Fruit fly (Drosophila melanogaster) whole organism, embryonic: ENCODE results near the gene fred.

Experiments
- CG10147 ChIP-seq: fragments of 200-800 bp; sonication (Bioruptor generic); optimal IDR thresholded peaks from 2 replicates; lab custom pipeline; 2019; ENCODE audit warnings: missing biosample characterization, mild to moderate bottlenecking, missing genetic modification characterization, moderate library complexity
- CG10366 ChIP-seq: fragments of 200-800 bp; sonication (Bioruptor generic); IDR thresholded peaks from 2 replicates; pipeline ENCODE4 v1.3.6; 2022; ENCODE audit warnings: missing biosample characterization, missing genetic modification characterization
- CG10959 ChIP-seq: fragments of 200-800 bp; sonication (Bioruptor generic); IDR thresholded peaks from 2 replicates; pipeline ENCODE4 v1.3.6; 2022; ENCODE audit warnings: missing biosample characterization, missing genetic modification characterization
- CG11247 ChIP-seq: fragments of 200-800 bp; sonication (Bioruptor generic); IDR thresholded peaks from 2 replicates; pipeline ENCODE4 v1.3.6; 2022; ENCODE audit warnings: missing biosample characterization, missing genetic modification characterization
- CG12104 ChIP-seq: fragments of 200-800 bp; sonication (Bioruptor generic); optimal IDR thresholded peaks from 3 replicates; lab custom pipeline; 2016; ENCODE audit warnings: missing biosample characterization, missing genetic modification characterization
- CG12769 ChIP-seq: fragments of 200-800 bp; sonication (Bioruptor generic); optimal IDR thresholded peaks from 2 replicates; lab custom pipeline; 2019; ENCODE audit warnings: missing biosample characterization, mild to moderate bottlenecking, missing genetic modification characterization, moderate library complexity
- CG14014 ChIP-seq: fragments of 200-800 bp; sonication (Bioruptor generic); IDR thresholded peaks from 2 replicates; pipeline ENCODE4 v1.3.6; 2022; ENCODE audit warnings: missing biosample characterization, missing genetic modification characterization
- CG1647 ChIP-seq: fragments of 200-800 bp; sonication (Bioruptor generic); optimal IDR thresholded peaks from 3 replicates; lab custom pipeline; 2016; ENCODE audit warnings: missing biosample characterization, missing genetic modification characterization
- CG16779 ChIP-seq: fragments of 200-800 bp; sonication (Bioruptor generic); IDR thresholded peaks from 2 replicates; pipeline ENCODE4 v1.3.6; 2022; ENCODE audit warnings: missing biosample characterization, missing genetic modification characterization
- CG17361 ChIP-seq: fragments of 200-800 bp; sonication (Bioruptor generic); IDR thresholded peaks from 3 replicates; pipeline ENCODE4 v1.3.6; 2022; ENCODE audit warnings: missing biosample characterization, missing genetic modification characterization
- CG2199 ChIP-seq: fragments of 200-800 bp; sonication (Bioruptor generic); IDR thresholded peaks from 3 replicates; pipeline ENCODE4 v1.3.6; 2022; ENCODE audit warnings: missing biosample characterization, missing genetic modification characterization
- CG33557 ChIP-seq: fragments of 200-800 bp; sonication (Bioruptor generic); optimal IDR thresholded peaks from 2 replicates; lab custom pipeline; 2019; ENCODE audit warnings: missing biosample characterization, mild to moderate bottlenecking, missing genetic modification characterization, moderate library complexity
- CG4424 ChIP-seq: fragments of 200-800 bp; sonication (Bioruptor generic); optimal IDR thresholded peaks from 3 replicates; lab custom pipeline; 2016; ENCODE audit warnings: missing biosample characterization, missing genetic modification characterization
- CG6175 ChIP-seq: fragments of 200-800 bp; sonication (Bioruptor generic); IDR thresholded peaks from 3 replicates; pipeline ENCODE4 v1.3.6; 2022; ENCODE audit warnings: missing biosample characterization, missing genetic modification characterization
- CG6813 ChIP-seq: fragments of 200-800 bp; sonication (Bioruptor generic); optimal IDR thresholded peaks from 2 replicates; lab custom pipeline; 2017; ENCODE audit warnings: missing biosample characterization, missing genetic modification characterization, mild to moderate bottlenecking, moderate library complexity, missing genetic modification reagents
- CG7357 ChIP-seq: fragments of 200-800 bp; sonication (Bioruptor generic); IDR thresholded peaks from 3 replicates; pipeline ENCODE4 v1.3.6; 2022; ENCODE audit warnings: missing biosample characterization, missing genetic modification characterization
- CG8089 ChIP-seq: fragments of 200-800 bp; sonication (Bioruptor generic); optimal IDR thresholded peaks from 3 replicates; lab custom pipeline; 2016; ENCODE audit warnings: missing biosample characterization, missing genetic modification characterization
- CG8359 ChIP-seq: fragments of 200-800 bp; sonication (Bioruptor generic); optimal IDR thresholded peaks from 2 replicates; lab custom pipeline; 2017; ENCODE audit warnings: missing biosample characterization, mild to moderate bottlenecking, missing genetic modification characterization, borderline replicate concordance
- CkIIα-i1 ChIP-seq: fragments of 200-800 bp; sonication (Bioruptor generic); IDR thresholded peaks from 2 replicates; pipeline ENCODE4 v1.3.6; 2022; ENCODE audit warnings: missing biosample characterization, missing genetic modification characterization
- Doc2 ChIP-seq: fragments of 200-800 bp; sonication (Bioruptor generic); IDR thresholded peaks from 2 replicates; pipeline ENCODE4 v1.3.6; 2022; ENCODE audit warnings: missing biosample characterization, missing genetic modification characterization
- E2f2 ChIP-seq: fragments of 200-800 bp; sonication (Bioruptor generic); IDR thresholded peaks from 2 replicates; pipeline ENCODE4 v1.3.6; 2022; ENCODE audit warnings: missing biosample characterization, missing genetic modification characterization
- Eip74EF ChIP-seq, 2 experiments: fragments of 200-800 bp in 1 of 2; fragments of >200 bp in 1 of 2; sonication (Bioruptor generic) in 1 of 2; optimal IDR thresholded peaks; 2 replicates each; lab custom pipeline; 2017 to 2019; ENCODE audit warnings: missing biosample characterization in 2 of 2, missing genetic modification characterization in 2 of 2, mild to moderate bottlenecking in 1 of 2, moderate library complexity in 1 of 2
- H15 ChIP-seq: fragments of 200-800 bp; sonication (Bioruptor generic); IDR thresholded peaks from 3 replicates; pipeline ENCODE4 v1.3.6; 2022; ENCODE audit warnings: missing biosample characterization, missing genetic modification characterization
- Hey ChIP-seq: fragments of 200-800 bp; sonication (Bioruptor generic); optimal IDR thresholded peaks from 3 replicates; lab custom pipeline; 2018; ENCODE audit warnings: missing biosample characterization, mild to moderate bottlenecking, missing genetic modification characterization
- Hmx ChIP-seq: fragments of 200-800 bp; sonication (Bioruptor generic); optimal IDR thresholded peaks from 2 replicates; lab custom pipeline; 2016; ENCODE audit warnings: missing biosample characterization, missing genetic modification characterization
- Lim3 ChIP-seq: fragments of 200-800 bp; sonication (Bioruptor generic); IDR thresholded peaks from 2 replicates; pipeline ENCODE4 v1.3.6; 2022; ENCODE audit warnings: missing biosample characterization, missing genetic modification characterization
- Oli ChIP-seq: fragments of 200-800 bp; sonication (Bioruptor generic); optimal IDR thresholded peaks from 2 replicates; lab custom pipeline; 2018; ENCODE audit warnings: missing biosample characterization, mild to moderate bottlenecking, missing genetic modification characterization, moderate library complexity
- Optix ChIP-seq: fragments of 200-800 bp; sonication (Bioruptor generic); IDR thresholded peaks from 3 replicates; pipeline ENCODE4 v1.3.6; 2022; ENCODE audit warnings: missing biosample characterization, missing genetic modification characterization
- Sox102F ChIP-seq: fragments of 200-800 bp; sonication (Bioruptor generic); optimal IDR thresholded peaks from 2 replicates; lab custom pipeline; 2018; ENCODE audit warnings: missing biosample characterization, mild to moderate bottlenecking, missing genetic modification characterization, moderate library complexity
- Taf1 ChIP-seq: fragments of 200-800 bp; sonication (Bioruptor generic); IDR thresholded peaks from 2 replicates; pipeline ENCODE4 v1.3.6; 2022; ENCODE audit warnings: missing biosample characterization, missing genetic modification characterization
- Tbp ChIP-seq: fragments of >200 bp; optimal IDR thresholded peaks from 2 replicates; lab custom pipeline; 2018; ENCODE audit warnings: missing biosample characterization, missing genetic modification characterization
- Vsx1 ChIP-seq: fragments of 200-800 bp; sonication (Bioruptor generic); optimal IDR thresholded peaks from 2 replicates; lab custom pipeline; 2017; ENCODE audit warnings: missing biosample characterization, mild to moderate bottlenecking, missing genetic modification characterization, missing genetic modification reagents
- br ChIP-seq: fragments of >200 bp; optimal IDR thresholded peaks from 2 replicates; lab custom pipeline; 2017
- chif ChIP-seq, 2 experiments: fragments of 200-800 bp; sonication (Bioruptor generic); optimal IDR thresholded peaks; 3 replicates each; lab custom pipeline; 2016; ENCODE audit warnings: missing biosample characterization in 2 of 2, missing genetic modification characterization in 2 of 2
- crc ChIP-seq: fragments of 200-800 bp; sonication (Bioruptor generic); optimal IDR thresholded peaks from 2 replicates; lab custom pipeline; 2016; ENCODE audit warnings: missing biosample characterization, missing genetic modification characterization
- crp ChIP-seq, 2 experiments: fragments of 200-800 bp; sonication (Bioruptor generic); optimal IDR thresholded peaks; 2 replicates in 1 of 2; 3 replicates in 1 of 2; lab custom pipeline; 2017; ENCODE audit warnings: missing biosample characterization in 2 of 2, missing genetic modification characterization in 2 of 2, mild to moderate bottlenecking in 1 of 2, moderate library complexity in 1 of 2
- cwo ChIP-seq: fragments of 200-800 bp; sonication (Bioruptor generic); optimal IDR thresholded peaks from 3 replicates; lab custom pipeline; 2017; ENCODE audit warnings: missing biosample characterization, missing genetic modification characterization, mild to moderate bottlenecking, moderate library complexity, missing genetic modification reagents
- dysf ChIP-seq: fragments of 200-800 bp; sonication (Bioruptor generic); IDR thresholded peaks from 3 replicates; pipeline ENCODE4 v1.3.6; 2022; ENCODE audit warnings: missing biosample characterization, missing genetic modification characterization
- hb ChIP-seq: fragments of 200-800 bp; sonication (Bioruptor generic); IDR thresholded peaks from 3 replicates; pipeline ENCODE4 v1.3.6; 2022; ENCODE audit warnings: missing biosample characterization, missing genetic modification characterization; ENCODE audit not compliant: partially characterized antibody
- lmd ChIP-seq: fragments of 200-800 bp; sonication (Bioruptor generic); IDR thresholded peaks from 2 replicates; pipeline ENCODE4 v1.3.6; 2022; ENCODE audit warnings: missing biosample characterization, missing genetic modification characterization
- pnt ChIP-seq: fragments of 200-800 bp; sonication (Bioruptor generic); optimal IDR thresholded peaks from 3 replicates; lab custom pipeline; 2016; ENCODE audit warnings: missing biosample characterization, missing genetic modification characterization
- psq ChIP-seq: fragments of 200-800 bp; sonication (Bioruptor generic); optimal IDR thresholded peaks from 2 replicates; lab custom pipeline; 2017; ENCODE audit warnings: missing biosample characterization, missing genetic modification characterization
- ranshi ChIP-seq: fragments of 200-800 bp; sonication (Bioruptor generic); IDR thresholded peaks from 2 replicates; pipeline ENCODE4 v1.3.6; 2022; ENCODE audit warnings: missing biosample characterization, missing genetic modification characterization
- sens ChIP-seq: fragments of 200-800 bp; sonication (Bioruptor generic); peaks from one replicate; lab custom pipeline; 2016; ENCODE audit warnings: missing biosample characterization, missing genetic modification characterization
- shn ChIP-seq: fragments of 200-800 bp; sonication (Bioruptor generic); optimal IDR thresholded peaks from 3 replicates; lab custom pipeline; 2016; ENCODE audit warnings: missing biosample characterization, missing genetic modification characterization
- sim ChIP-seq: fragments of 200-800 bp; sonication (Bioruptor generic); IDR thresholded peaks from 2 replicates; pipeline ENCODE4 v1.3.6; 2022; ENCODE audit warnings: missing biosample characterization, missing genetic modification characterization
- sna ChIP-seq: fragments of 200-800 bp; sonication (Bioruptor generic); IDR thresholded peaks from 2 replicates; pipeline ENCODE4 v1.3.6; 2022; ENCODE audit warnings: missing biosample characterization, missing genetic modification characterization; ENCODE audit not compliant: partially characterized antibody
- sqz ChIP-seq: fragments of 200-800 bp; sonication (Bioruptor generic); optimal IDR thresholded peaks from 3 replicates; lab custom pipeline; 2018; ENCODE audit warnings: missing biosample characterization, mild to moderate bottlenecking, missing genetic modification characterization
- stwl ChIP-seq: fragments of 200-800 bp; sonication (Bioruptor generic); optimal IDR thresholded peaks from 3 replicates; lab custom pipeline; 2018; ENCODE audit warnings: missing biosample characterization, mild to moderate bottlenecking, missing genetic modification characterization, moderate library complexity
- wek ChIP-seq: fragments of 200-800 bp; sonication (Bioruptor generic); optimal IDR thresholded peaks from 3 replicates; lab custom pipeline; 2018; ENCODE audit warnings: missing biosample characterization, mild to moderate bottlenecking, missing genetic modification characterization, moderate library complexity

The fred gene

DNA sequence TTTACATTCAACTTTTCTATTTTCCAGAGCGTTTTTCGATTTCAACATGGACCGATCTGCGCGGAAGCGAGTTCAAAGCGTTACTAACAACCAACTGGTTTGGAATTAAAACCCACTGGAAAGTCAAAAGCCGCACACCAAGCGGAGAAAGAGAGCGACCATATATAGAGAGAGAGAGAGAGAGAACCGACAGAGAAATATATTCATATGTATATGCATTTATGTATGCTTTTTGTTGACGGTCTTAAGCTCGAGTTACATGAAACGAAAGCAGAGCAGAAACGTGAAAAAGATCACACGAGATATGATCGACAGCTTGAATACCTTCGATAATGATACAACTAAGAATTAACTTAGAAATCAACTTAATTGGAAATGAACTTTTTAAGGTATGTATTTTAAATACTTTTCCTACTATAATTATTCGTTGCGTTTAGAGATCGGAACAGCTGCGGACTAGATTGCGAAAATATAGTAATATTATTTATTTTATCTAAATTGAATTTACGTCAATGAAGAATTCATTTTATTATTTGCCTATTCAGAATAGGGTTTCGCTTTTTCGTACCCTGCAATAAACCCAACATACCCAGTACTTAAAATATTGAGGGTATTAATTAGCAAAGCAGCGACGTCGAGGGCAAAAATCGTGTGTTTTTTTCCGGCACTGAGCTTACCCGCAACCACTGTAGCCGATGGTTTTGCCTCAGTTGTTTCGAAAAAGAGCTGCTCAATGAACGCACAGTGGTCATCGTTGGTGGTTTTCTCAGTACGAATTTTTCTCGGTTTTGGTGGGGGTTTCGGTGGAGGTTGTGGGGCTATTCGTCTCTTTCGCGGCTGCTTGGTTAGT, 102.5 kb downstream of the fred start (continued):
- no peak for TF ChIP-seq wek (GFP tag; lab: Kevin White, UChicago)
- no peak for TF ChIP-seq CkIIα-i1 (GFP tag; lab: Robert Waterston, UW)
- no peak for TF ChIP-seq CG16779 (GFP tag; lab: Robert Waterston, UW)
- TF ChIP-seq Vsx1 (GFP tag; lab: Kevin White, UChicago), result peak; percentile 73
- peak; percentile 23; the same call in 1 of the 2 replicates for TF ChIP-seq E2f2
- no peak for TF ChIP-seq Hey (tag; lab: Kevin White, UChicago)
- TF ChIP-seq psq (GFP tag; lab: Kevin White, UChicago), result peak; percentile 18
- peak; percentile 71 for TF ChIP-seq Sox102F
- peak; percentile 37 for TF ChIP-seq CG4424 (GFP tag; lab: Kevin White, UChicago)
- TF ChIP-seq sens, result peak; percentile 73
- TF ChIP-seq br (lab: Kevin White, UChicago), result no peak
- TF ChIP-seq sna, result no peak
- no peak for TF ChIP-seq CG2199 (GFP tag; lab: Robert Waterston, UW)
- TF ChIP-seq sim, result no peak
- no peak for TF ChIP-seq Doc2 (GFP tag; lab: Robert Waterston, UW)
- peak; percentile 39 for TF ChIP-seq CG33557 (GFP tag; lab: Kevin White, UChicago)
- peak; percentile 29 for TF ChIP-seq CG10147 (GFP tag; lab: Kevin White, UChicago)
- peak; percentile 26; the same call in 1 of the 2 replicates for TF ChIP-seq CG10366 (GFP tag; lab: Robert Waterston, UW)
- TF ChIP-seq CG8359, result no peak
- no peak for TF ChIP-seq CG8089 (GFP tag; lab: Kevin White, UChicago)
- TF ChIP-seq dysf (GFP tag; lab: Robert Waterston, UW), result peak; percentile 66; the same call in 2 of the 3 replicates
- no peak for TF ChIP-seq sqz
- no peak for TF ChIP-seq CG12769 (tag; lab: Kevin White, UChicago)
- TF ChIP-seq stwl (tag; lab: Kevin White, UChicago), result no peak
- TF ChIP-seq Taf1 (GFP tag; lab: Robert Waterston, UW), result no peak
- no peak for TF ChIP-seq pnt (GFP tag; lab: Kevin White, UChicago)
- TF ChIP-seq ranshi (GFP tag; lab: Robert Waterston, UW), result no peak; the same call in 1 of the 2 replicates
- TF ChIP-seq CG10959 (GFP tag; lab: Robert Waterston, UW), result no peak
- peak; percentile 35; the same call in 1 of the 2 replicates for TF ChIP-seq CG11247 (GFP tag; lab: Robert Waterston, UW)
- no peak for TF ChIP-seq chif (GFP tag; optimal IDR thresholded peaks at IDR 0.05; lab: Kevin White, UChicago)
- no peak for TF ChIP-seq CG6813 (GFP tag; lab: Kevin White, UChicago)
- peak in 1 of 2 experiments; percentile 17 for TF ChIP-seq Eip74EF (GFP tag; optimal IDR thresholded peaks at IDR 0.05; lab: Kevin White, UChicago)
- no peak for TF ChIP-seq Hmx (GFP tag; lab: Kevin White, UChicago)
- TF ChIP-seq hb (GFP tag; lab: Robert Waterston, UW), result no peak
- peak in 1 of 2 experiments; percentile 26 for TF ChIP-seq crp (GFP tag; optimal IDR thresholded peaks at IDR 0.05; lab: Kevin White, UChicago)
- TF ChIP-seq Tbp (GFP tag; lab: Kevin White, UChicago), result no peak
- TF ChIP-seq CG7357, result no peak
- TF ChIP-seq CG14014, result peak; percentile 60
- TF ChIP-seq H15 (GFP tag; lab: Robert Waterston, UW), result 0 out of 3 replicates have a peak, but pooled peaks have one; percentile 19
- TF ChIP-seq crc (GFP tag; lab: Kevin White, UChicago), result no peak
- TF ChIP-seq CG1647 (GFP tag; lab: Kevin White, UChicago), result no peak
- no peak for TF ChIP-seq Lim3 (GFP tag; lab: Robert Waterston, UW)
- TF ChIP-seq CG6175 (GFP tag; lab: Robert Waterston, UW), result no peak
- peak; percentile 81 for TF ChIP-seq CG17361 (GFP tag; lab: Robert Waterston, UW)
- peak; percentile 71 for TF ChIP-seq Oli
- TF ChIP-seq lmd (GFP tag; lab: Robert Waterston, UW), result peak; percentile 66
- TF ChIP-seq Optix (GFP tag; lab: Robert Waterston, UW), result no peak
- no peak for TF ChIP-seq shn (GFP tag; lab: Kevin White, UChicago)
- peak; percentile 43 for TF ChIP-seq CG12104 (GFP tag; lab: Kevin White, UChicago)
- peak; percentile 60 for TF ChIP-seq cwo (GFP tag; lab: Kevin White, UChicago)
